Worm (Caenorhabditis elegans) whole organism, young adult: ENCODE data around the gene T05H10.1.
A peak's percentile ranks its signal among the peaks of the same experiment; 100 is the strongest.

Experiments used
- B0035.1 ChIP-seq: sonication (generic microtip); optimal IDR thresholded peaks from 2 replicates; lab custom pipeline; 2016; ENCODE audit warnings: missing genetic modification characterization, mild to moderate bottlenecking, missing compliant biosample characterization, missing genotype, missing genetic modification reagents
- C06A6.2 ChIP-seq: fragments of 200-800 bp; sonication (Bioruptor generic); conservative IDR thresholded peaks from 2 replicates; pipeline ENCODE4 v1.3.6; 2022; ENCODE audit warnings: missing genetic modification characterization, missing compliant biosample characterization
- F10E7.11 ChIP-seq: sonication (generic microtip); optimal IDR thresholded peaks from 2 replicates; lab custom pipeline; 2017; ENCODE audit warnings: mild to moderate bottlenecking, missing genetic modification characterization, moderate library complexity, missing compliant biosample characterization
- F33H1.4 ChIP-seq: fragments of 200-800 bp; sonication (Bioruptor generic); IDR thresholded peaks from 2 replicates; pipeline ENCODE4 v1.3.6; 2022; ENCODE audit warnings: missing genetic modification reagents, missing genetic modification characterization, missing compliant biosample characterization
- F49E8.2 ChIP-seq: sonication (generic microtip); optimal IDR thresholded peaks from 3 replicates; lab custom pipeline; 2017; ENCODE audit warnings: missing genetic modification characterization, mild to moderate bottlenecking, missing compliant biosample characterization, antibody characterized with exemption, moderate library complexity; ENCODE audit not compliant: insufficient read depth
- F52B5.7 ChIP-seq: sonication (generic microtip); optimal IDR thresholded peaks from 2 replicates; lab custom pipeline; 2016; ENCODE audit warnings: mild to moderate bottlenecking, missing genetic modification characterization, missing compliant biosample characterization
- F57A8.1 ChIP-seq: fragments of 200-800 bp; sonication (Bioruptor generic); optimal IDR thresholded peaks from 2 replicates; lab custom pipeline; 2018; ENCODE audit warnings: mild to moderate bottlenecking, missing genetic modification characterization, moderate library complexity, missing compliant biosample characterization
- T07F8.4 ChIP-seq: sonication (generic microtip); optimal IDR thresholded peaks from 2 replicates; lab custom pipeline; 2016; ENCODE audit warnings: mild to moderate bottlenecking, missing genetic modification characterization, moderate library complexity, missing compliant biosample characterization
- T26A5.8 ChIP-seq: sonication (generic microtip); optimal IDR thresholded peaks from 2 replicates; lab custom pipeline; 2016; ENCODE audit warnings: missing genetic modification characterization, missing compliant biosample characterization
- Y53F4B.3 ChIP-seq: fragments of 200-800 bp; sonication (Bioruptor generic); IDR thresholded peaks from 2 replicates; pipeline ENCODE4 v1.3.6; 2022; ENCODE audit warnings: missing genetic modification reagents, missing genetic modification characterization, missing compliant biosample characterization
- Y56A3A.18 ChIP-seq: fragments of 200-800 bp; sonication (Bioruptor generic); IDR thresholded peaks from 2 replicates; pipeline ENCODE4 v1.3.6; 2022; ENCODE audit warnings: missing genetic modification reagents, missing genetic modification characterization, missing compliant biosample characterization
- ZK185.1 ChIP-seq: sonication (generic microtip); optimal IDR thresholded peaks from 2 replicates; lab custom pipeline; 2016; ENCODE audit warnings: mild to moderate bottlenecking, missing genetic modification characterization, missing compliant biosample characterization; ENCODE audit not compliant: poor library complexity, severe bottlenecking
- athp-1 ChIP-seq: sonication (generic microtip); optimal IDR thresholded peaks from 2 replicates; lab custom pipeline; 2017; ENCODE audit warnings: mild to moderate bottlenecking, missing genetic modification characterization, missing compliant biosample characterization
- attf-5 ChIP-seq: fragments of 200-800 bp; sonication (Bioruptor generic); optimal IDR thresholded peaks from 2 replicates; lab custom pipeline; 2018; ENCODE audit warnings: mild to moderate bottlenecking, missing genetic modification characterization, missing compliant biosample characterization
- attf-6 ChIP-seq: fragments of 200-800 bp; sonication (Bioruptor generic); IDR thresholded peaks from 2 replicates; pipeline ENCODE4 v1.3.6; 2022; ENCODE audit warnings: missing genetic modification reagents, missing genetic modification characterization, missing compliant biosample characterization
- bed-2 ChIP-seq: fragments of 200-800 bp; sonication (Bioruptor generic); IDR thresholded peaks from 2 replicates; pipeline ENCODE4 v1.3.6; 2022; ENCODE audit warnings: missing genetic modification reagents, missing genetic modification characterization, missing compliant biosample characterization
- cebp-2 ChIP-seq: fragments of 200-800 bp; sonication (Bioruptor generic); IDR thresholded peaks from 2 replicates; pipeline ENCODE4 v1.3.6; 2022; ENCODE audit warnings: missing genetic modification characterization, missing compliant biosample characterization
- ceh-91 ChIP-seq: fragments of 200-800 bp; sonication (Bioruptor generic); IDR thresholded peaks from 2 replicates; pipeline ENCODE4 v1.3.6; 2022; ENCODE audit warnings: missing genetic modification reagents, missing genetic modification characterization, missing compliant biosample characterization
- chd-7 ChIP-seq: sonication (generic microtip); optimal IDR thresholded peaks from 2 replicates; lab custom pipeline; 2016; ENCODE audit warnings: mild to moderate bottlenecking, missing genetic modification characterization, moderate library complexity, missing compliant biosample characterization
- die-1 ChIP-seq: sonication (generic microtip); optimal IDR thresholded peaks from 2 replicates; lab custom pipeline; 2016; ENCODE audit warnings: missing genotype, mild to moderate bottlenecking, missing genetic modification characterization, missing compliant biosample characterization
- efl-1 ChIP-seq: fragments of 150-350 bp; optimal IDR thresholded peaks from 2 replicates; lab custom pipeline; 2014; ENCODE audit warnings: missing biosample characterization, missing genetic modification reagents, missing genetic modification characterization
- egl-18 ChIP-seq: fragments of 200-800 bp; sonication (Bioruptor generic); IDR thresholded peaks from 2 replicates; pipeline ENCODE4 v1.3.6; 2022; ENCODE audit warnings: missing genetic modification reagents, missing genetic modification characterization, missing compliant biosample characterization
- egrh-3 ChIP-seq: fragments of 200-800 bp; sonication (Bioruptor generic); IDR thresholded peaks from 2 replicates; pipeline ENCODE4 v1.3.6; 2022; ENCODE audit warnings: missing genetic modification reagents, missing genetic modification characterization, missing compliant biosample characterization
- fkh-3 ChIP-seq: sonication (generic microtip); optimal IDR thresholded peaks from 2 replicates; lab custom pipeline; 2016; ENCODE audit warnings: mild to moderate bottlenecking, missing genetic modification characterization, missing compliant biosample characterization
- hmg-1.2 ChIP-seq: fragments of 200-800 bp; sonication (Bioruptor generic); IDR thresholded peaks from 2 replicates; pipeline ENCODE4 v1.3.6; 2022; ENCODE audit warnings: missing genetic modification reagents, missing genetic modification characterization, missing compliant biosample characterization
- hrde-1 ChIP-seq: sonication (generic microtip); optimal IDR thresholded peaks from 2 replicates; lab custom pipeline; 2016; ENCODE audit warnings: missing genetic modification characterization, mild to moderate bottlenecking, missing compliant biosample characterization, moderate library complexity, missing genotype, missing genetic modification reagents, borderline replicate concordance
- lag-1 ChIP-seq: fragments of 200-800 bp; sonication (Bioruptor generic); IDR thresholded peaks from 2 replicates; pipeline ENCODE4 v1.3.6; 2022; ENCODE audit warnings: missing genetic modification reagents, missing genetic modification characterization, missing compliant biosample characterization
- let-607 ChIP-seq, 2 experiments: fragments of 200-800 bp in 1 of 2; sonication (Bioruptor generic) in 1 of 2; sonication (generic microtip) in 1 of 2; optimal IDR thresholded peaks; 2 replicates each; lab custom pipeline; 2016 to 2018; ENCODE audit warnings: mild to moderate bottlenecking in 2 of 2, missing compliant biosample characterization in 2 of 2, missing genetic modification characterization in 2 of 2, moderate library complexity in 2 of 2, missing genotype in 1 of 2
- lin-26 ChIP-seq: fragments of 200-800 bp; sonication (Bioruptor generic); IDR thresholded peaks from 2 replicates; pipeline ENCODE4 v1.3.6; 2022; ENCODE audit warnings: missing genetic modification reagents, missing genetic modification characterization, missing compliant biosample characterization
- lin-40 ChIP-seq: sonication (generic microtip); optimal IDR thresholded peaks from 2 replicates; lab custom pipeline; 2016; ENCODE audit warnings: missing genetic modification characterization, mild to moderate bottlenecking, missing compliant biosample characterization, missing genotype, missing genetic modification reagents
- lsl-1 ChIP-seq: fragments of 200-800 bp; sonication (Bioruptor generic); optimal IDR thresholded peaks from 2 replicates; lab custom pipeline; 2018; ENCODE audit warnings: mild to moderate bottlenecking, missing genetic modification characterization, moderate library complexity, missing compliant biosample characterization
- madf-3 ChIP-seq: fragments of 200-800 bp; sonication (Bioruptor generic); IDR thresholded peaks from 2 replicates; pipeline ENCODE4 v1.3.6; 2022; ENCODE audit warnings: missing genetic modification reagents, missing genetic modification characterization, missing compliant biosample characterization
- madf-6 ChIP-seq: fragments of 200-800 bp; sonication (Bioruptor generic); IDR thresholded peaks from 2 replicates; pipeline ENCODE4 v1.3.6; 2022; ENCODE audit warnings: missing genetic modification reagents, missing genetic modification characterization, missing compliant biosample characterization
- mcd-1 ChIP-seq: fragments of 200-800 bp; sonication (Bioruptor generic); IDR thresholded peaks from 2 replicates; pipeline ENCODE4 v1.3.6; 2022; ENCODE audit warnings: missing genetic modification reagents, missing genetic modification characterization, missing compliant biosample characterization
- mel-28 ChIP-seq: sonication (generic microtip); optimal IDR thresholded peaks from 2 replicates; lab custom pipeline; 2016; ENCODE audit warnings: borderline replicate concordance, mild to moderate bottlenecking, missing genetic modification characterization, missing compliant biosample characterization
- nfya-1 ChIP-seq: sonication (generic microtip); optimal IDR thresholded peaks from 2 replicates; lab custom pipeline; 2017; ENCODE audit warnings: antibody characterized with exemption, missing compliant biosample characterization, missing genetic modification characterization, borderline replicate concordance; ENCODE audit not compliant: insufficient read depth
- nhr-27 ChIP-seq: fragments of 200-800 bp; sonication (Bioruptor generic); optimal IDR thresholded peaks from 2 replicates; lab custom pipeline; 2018; ENCODE audit warnings: mild to moderate bottlenecking, missing genetic modification characterization, moderate library complexity, missing compliant biosample characterization
- nhr-80 ChIP-seq: sonication (generic microtip); optimal IDR thresholded peaks from 2 replicates; lab custom pipeline; 2016; ENCODE audit warnings: missing genetic modification characterization, missing compliant biosample characterization
- pbrm-1 ChIP-seq: fragments of 200-800 bp; sonication (Bioruptor generic); IDR thresholded peaks from 2 replicates; pipeline ENCODE4 v1.3.6; 2022; ENCODE audit warnings: missing genetic modification reagents, missing genetic modification characterization, missing compliant biosample characterization
- rcor-1 ChIP-seq: fragments of 200-800 bp; sonication (Bioruptor generic); IDR thresholded peaks from 2 replicates; pipeline ENCODE4 v1.3.6; 2022; ENCODE audit warnings: missing genetic modification reagents, missing genetic modification characterization, missing compliant biosample characterization
- sdz-38 ChIP-seq: sonication (generic microtip); optimal IDR thresholded peaks from 2 replicates; lab custom pipeline; 2016; ENCODE audit warnings: missing genotype, missing genetic modification characterization, missing compliant biosample characterization
- somi-1 ChIP-seq: fragments of 200-800 bp; sonication (Bioruptor generic); optimal IDR thresholded peaks from 2 replicates; lab custom pipeline; 2018; ENCODE audit warnings: mild to moderate bottlenecking, missing genetic modification characterization, missing compliant biosample characterization
- tlf-1 ChIP-seq: fragments of 200-800 bp; sonication (Bioruptor generic); optimal IDR thresholded peaks from 2 replicates; lab custom pipeline; 2018; ENCODE audit warnings: mild to moderate bottlenecking, missing genetic modification characterization, missing compliant biosample characterization
- unc-62 ChIP-seq: fragments of 150-350 bp; optimal IDR thresholded peaks from 2 replicates; lab custom pipeline; 2014; ENCODE audit warnings: missing biosample characterization, missing genetic modification reagents, missing genetic modification characterization
- xnd-1 ChIP-seq: sonication (generic microtip); optimal IDR thresholded peaks from 2 replicates; lab custom pipeline; 2016; ENCODE audit warnings: missing genotype, missing genetic modification reagents, missing genetic modification characterization, missing compliant biosample characterization
- ztf-22 ChIP-seq: fragments of 200-800 bp; sonication (Bioruptor generic); optimal IDR thresholded peaks from 2 replicates; lab custom pipeline; 2018; ENCODE audit warnings: mild to moderate bottlenecking, missing genetic modification characterization, moderate library complexity, missing compliant biosample characterization
- ztf-3 ChIP-seq: fragments of 200-800 bp; sonication (Bioruptor generic); optimal IDR thresholded peaks from 2 replicates; lab custom pipeline; 2018; ENCODE audit warnings: mild to moderate bottlenecking, missing genetic modification characterization, missing compliant biosample characterization
- ztf-6 ChIP-seq: fragments of 200-800 bp; sonication (Bioruptor generic); IDR thresholded peaks from 2 replicates; pipeline ENCODE4 v1.3.6; 2022; ENCODE audit warnings: missing genetic modification reagents, missing genetic modification characterization, missing compliant biosample characterization

The T05H10.1 gene

DNA sequence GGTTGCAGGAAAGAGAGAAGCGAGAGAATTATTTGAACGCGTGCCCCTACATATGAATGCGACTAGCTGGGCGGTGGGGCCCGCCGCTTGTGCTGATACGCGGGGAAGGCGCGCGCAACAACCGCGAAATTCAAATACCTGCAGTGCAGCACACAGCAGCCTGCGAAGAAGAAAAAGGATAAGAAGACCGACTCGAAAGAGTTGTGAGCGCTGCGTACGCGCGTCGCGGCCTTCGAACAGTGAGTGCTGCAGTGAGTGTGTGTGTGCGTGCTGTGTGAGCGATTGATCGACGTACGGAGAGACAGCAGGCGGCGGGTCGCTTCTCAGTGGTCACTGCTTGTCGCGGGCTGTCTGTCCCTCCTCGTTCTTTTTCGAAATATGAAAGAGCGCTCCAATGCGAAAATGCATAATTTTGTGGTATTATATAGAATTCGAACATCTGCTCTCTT lies 14.1 kb upstream of the T05H10.1 start (continued):
- TF ChIP-seq sdz-38 (tag; lab: Kevin White, UChicago) (no peak), chd-7 (tag; lab: Kevin White, UChicago) (peak; percentile 91), Y56A3A.18 (no peak), let-607 (tag; optimal IDR thresholded peaks at IDR 0.05; lab: Kevin White, UChicago) (peak; percentile 76 to 84), athp-1 (tag; lab: Kevin White, UChicago) (peak; percentile 82), nhr-27 (no peak), madf-3 (GFP tag; lab: Robert Waterston, UW) (peak; percentile 72; the same call in 1 of the 2 replicates), nhr-80 (tag; lab: Kevin White, UChicago) (peak; percentile 98), somi-1 (GFP tag; lab: Kevin White, UChicago) (peak; percentile 86), rcor-1 (GFP tag; lab: Robert Waterston, UW) (peak; percentile 61), lag-1 (no peak), lin-40 (tag; lab: Kevin White, UChicago) (peak; percentile 90), madf-6 (peak; percentile 38; the same call in 1 of the 2 replicates), ztf-3 (GFP tag; lab: Kevin White, UChicago) (peak; percentile 22), ztf-6 (peak; percentile 75; the same call in 1 of the 2 replicates), lin-26 (GFP tag; lab: Robert Waterston, UW) (peak; percentile 79), xnd-1 (no peak), hmg-1.2 (GFP tag; lab: Robert Waterston, UW) (peak; percentile 68), hrde-1 (no peak), nfya-1 (tag; lab: Kevin White, UChicago) (no peak), F52B5.7 (tag; lab: Kevin White, UChicago) (peak; percentile 81), unc-62 (GFP tag; lab: Kevin White, UChicago) (peak; percentile 68), mel-28 (tag; lab: Kevin White, UChicago) (no peak), ztf-22 (GFP tag; lab: Kevin White, UChicago) (peak; percentile 72), attf-5 (peak; percentile 98), attf-6 (GFP tag; lab: Robert Waterston, UW) (no peak), F33H1.4 (GFP tag; lab: Robert Waterston, UW) (peak; percentile 38), T07F8.4 (tag; lab: Kevin White, UChicago) (peak; percentile 46), mcd-1 (GFP tag; lab: Robert Waterston, UW) (peak; percentile 91), B0035.1 (peak; percentile 52), bed-2 (GFP tag; lab: Robert Waterston, UW) (no peak), F10E7.11 (tag; lab: Kevin White, UChicago) (peak; percentile 23), fkh-3 (tag; lab: Kevin White, UChicago) (no peak), efl-1 (GFP tag; lab: Kevin White, UChicago) (peak; percentile 30), T26A5.8 (peak; percentile 18), lsl-1 (GFP tag; lab: Kevin White, UChicago) (peak; percentile 22), pbrm-1 (GFP tag; lab: Robert Waterston, UW) (peak; percentile 65), egl-18 (GFP tag; lab: Robert Waterston, UW) (0 out of 2 replicates have a peak, but pooled peaks have one; percentile 66), ceh-91 (GFP tag; lab: Robert Waterston, UW) (peak; percentile 60), tlf-1 (GFP tag; lab: Kevin White, UChicago) (peak; percentile 67), F49E8.2 (tag; lab: Kevin White, UChicago) (no peak), ZK185.1 (tag; lab: Kevin White, UChicago) (peak; percentile 41), Y53F4B.3 (GFP tag; lab: Robert Waterston, UW) (no peak), egrh-3 (GFP tag; lab: Robert Waterston, UW) (peak; percentile 88), C06A6.2 (GFP tag; lab: Robert Waterston, UW) (peak; percentile 74), die-1 (tag; lab: Kevin White, UChicago) (peak; percentile 65), cebp-2 (GFP tag; lab: Robert Waterston, UW) (0 out of 2 replicates have a peak, but pooled peaks have one; percentile 21), F57A8.1 (GFP tag; lab: Kevin White, UChicago) (no peak)
